Worm (Caenorhabditis elegans): ENCODE results near the gene nhr-230.

ce11 chrV:18803260-18803659 is 43.3 kb upstream of the nhr-230 start, which contains the start of gene C54E10.10:
- no peak for TF ChIP-seq elt-3 (tag; optimal IDR thresholded peaks at IDR 0.05)
- no peak for TF ChIP-seq unc-62 (GFP tag; optimal IDR thresholded peaks at IDR 0.05)
- TF ChIP-seq lsy-2 (tag; optimal IDR thresholded peaks at IDR 0.05) = no peak
- no peak for TF ChIP-seq mab-5 (tag; optimal IDR thresholded peaks at IDR 0.05)
- no peak for TF ChIP-seq ama-1 (optimal IDR thresholded peaks at IDR 0.05)

All from whole organism, L2 larva.